Worm (Caenorhabditis elegans) whole organism, mixed stage, embryonic: ENCODE measurements around the gene ubc-21.

Experiments
- lin-32 ChIP-seq: fragments of 200-800 bp; sonication (Bioruptor generic); optimal IDR thresholded peaks from 2 replicates; lab custom pipeline; 2018; ENCODE audit warnings: mild to moderate bottlenecking, missing genetic modification characterization, missing compliant biosample characterization
- lsy-2 ChIP-seq: fragments of 150-350 bp; optimal IDR thresholded peaks from 2 replicates; lab custom pipeline; 2014; ENCODE audit warnings: missing biosample characterization, missing genetic modification characterization
- mep-1 ChIP-seq: fragments of 150-350 bp; optimal IDR thresholded peaks from 2 replicates; lab custom pipeline; 2017; ENCODE audit warnings: missing biosample characterization, missing genetic modification reagents, missing genetic modification characterization, inconsistent platforms
- nhr-237 ChIP-seq: fragments of 150-350 bp; optimal IDR thresholded peaks from 2 replicates; lab custom pipeline; 2014; ENCODE audit warnings: missing biosample characterization, missing genetic modification characterization
- nhr-28 ChIP-seq: fragments of 150-350 bp; optimal IDR thresholded peaks from 2 replicates; lab custom pipeline; 2014; ENCODE audit warnings: missing biosample characterization, missing genetic modification characterization
- nhr-76 ChIP-seq: sonication (generic microtip); optimal IDR thresholded peaks from 2 replicates; lab custom pipeline; 2017; ENCODE audit warnings: missing biosample characterization, missing genetic modification characterization
- pha-4 ChIP-seq: fragments of 150-350 bp; optimal IDR thresholded peaks from 2 replicates; lab custom pipeline; 2018; ENCODE audit warnings: missing biosample characterization, missing genetic modification reagents, missing genetic modification characterization
- sptf-1 ChIP-seq: sonication (generic microtip); optimal IDR thresholded peaks from 2 replicates; lab custom pipeline; 2017; ENCODE audit warnings: mild to moderate bottlenecking, missing genetic modification characterization, moderate library complexity, missing compliant biosample characterization
- tbx-8 ChIP-seq: fragments of 200-800 bp; sonication (Bioruptor generic); optimal IDR thresholded peaks from 2 replicates; lab custom pipeline; 2018; ENCODE audit warnings: mild to moderate bottlenecking, missing genetic modification characterization, moderate library complexity, missing compliant biosample characterization
- unc-120 ChIP-seq: sonication (generic microtip); optimal IDR thresholded peaks from 2 replicates; lab custom pipeline; 2017; ENCODE audit warnings: missing genetic modification characterization, missing compliant biosample characterization; ENCODE audit not compliant: poor library complexity, severe bottlenecking
- unc-62 ChIP-seq: fragments of 150-350 bp; optimal IDR thresholded peaks from 2 replicates; lab custom pipeline; 2014; ENCODE audit warnings: missing biosample characterization, missing genetic modification reagents, missing genetic modification characterization
- zip-8 ChIP-seq: fragments of 150-350 bp; optimal IDR thresholded peaks from 2 replicates; lab custom pipeline; 2014; ENCODE audit warnings: missing biosample characterization, missing genetic modification characterization

- TF ChIP-seq nhr-28 (tag; lab: Kevin White, UChicago) (no peak), sptf-1 (tag; lab: Kevin White, UChicago) (no peak), nhr-76 (no peak), pha-4 (tag; lab: Kevin White, UChicago) (no peak), zip-8 (tag; lab: Kevin White, UChicago) (no peak), unc-62 (GFP tag; lab: Kevin White, UChicago) (no peak), mep-1 (tag; lab: Kevin White, UChicago) (no peak), tbx-8 (no peak), lsy-2 (tag; lab: Kevin White, UChicago) (no peak), nhr-237 (tag; lab: Kevin White, UChicago) (no peak), unc-120 (tag; lab: Kevin White, UChicago) (no peak), lin-32 (no peak)
Observed at ce11 chrX:8831162-8831561, 38.3 kb upstream of the ubc-21 start, which contains the start of gene C28G1.6.
